Worm (Caenorhabditis elegans) whole organism, L1 larva: Measurements from ENCODE around the gene F13B12.3.
A peak's percentile ranks its signal among the peaks of the same experiment; 100 is the strongest.

ENCODE experiments used
- C16A3.4 ChIP-seq: fragments of 150-350 bp; optimal IDR thresholded peaks from 2 replicates; lab custom pipeline; 2014; ENCODE audit warnings: missing biosample characterization, missing genetic modification characterization
- ama-1 ChIP-seq: fragments of 150-350 bp; optimal IDR thresholded peaks from 2 replicates; lab custom pipeline; 2014
- blmp-1 ChIP-seq: fragments of 150-350 bp; optimal IDR thresholded peaks from 2 replicates; lab custom pipeline; 2014; ENCODE audit warnings: missing biosample characterization, missing genetic modification characterization
- ceh-63 ChIP-seq: fragments of 200-800 bp; sonication (Bioruptor generic); optimal IDR thresholded peaks from 2 replicates; lab custom pipeline; 2018; ENCODE audit warnings: mild to moderate bottlenecking, missing genetic modification characterization, missing compliant biosample characterization
- ceh-82 ChIP-seq, 3 experiments: fragments of 150-350 bp in 1 of 3; sonication (generic microtip) in 2 of 3; optimal IDR thresholded peaks; 2 replicates each; lab custom pipeline; 2014 to 2017; ENCODE audit warnings: missing biosample characterization in 3 of 3, missing genetic modification characterization in 3 of 3
- ceh-90 ChIP-seq: sonication (generic microtip); optimal IDR thresholded peaks from 2 replicates; lab custom pipeline; 2016; ENCODE audit warnings: missing genetic modification characterization, missing compliant biosample characterization
- ces-1 ChIP-seq: fragments of 150-350 bp; optimal IDR thresholded peaks from 2 replicates; lab custom pipeline; 2014; ENCODE audit warnings: missing biosample characterization, missing genetic modification reagents, missing genetic modification characterization
- dpl-1 ChIP-seq, 3 experiments: fragments of 150-350 bp in 2 of 3; sonication (generic microtip) in 1 of 3; optimal IDR thresholded peaks; 2 replicates each; lab custom pipeline; 2014 to 2017; ENCODE audit warnings: missing biosample characterization in 3 of 3, missing genetic modification characterization in 3 of 3, missing genetic modification reagents in 3 of 3
- dsc-1 ChIP-seq: sonication (generic microtip); optimal IDR thresholded peaks from 2 replicates; lab custom pipeline; 2016; ENCODE audit warnings: mild to moderate bottlenecking, missing genetic modification characterization, missing compliant biosample characterization
- efl-1 ChIP-seq, 4 experiments: fragments of 150-350 bp; optimal IDR thresholded peaks in 3 of 4; peaks in 1 of 4; 1 replicate in 1 of 4; 2 replicates in 3 of 4; lab custom pipeline; 2014; ENCODE audit warnings: missing biosample characterization in 2 of 4, missing genetic modification characterization in 2 of 4, missing genetic modification reagents in 2 of 4
- egl-27 ChIP-seq, 2 experiments: fragments of 150-350 bp in 1 of 2; sonication (generic microtip); optimal IDR thresholded peaks; 3 replicates each; lab custom pipeline; 2017 to 2018; ENCODE audit warnings: missing biosample characterization in 2 of 2, missing genetic modification characterization in 2 of 2, missing genetic modification reagents in 2 of 2
- ets-5 ChIP-seq: fragments of 200-800 bp; sonication (Bioruptor generic); IDR thresholded peaks from 2 replicates; pipeline ENCODE4 v1.3.6; 2022; ENCODE audit warnings: missing genetic modification characterization, missing compliant biosample characterization
- fkh-10 ChIP-seq: sonication (generic microtip); optimal IDR thresholded peaks from 2 replicates; lab custom pipeline; 2017; ENCODE audit warnings: missing biosample characterization, missing genetic modification reagents, missing genetic modification characterization
- grh-1 ChIP-seq: fragments of 200-800 bp; sonication (Bioruptor generic); IDR thresholded peaks from 2 replicates; pipeline ENCODE4 v1.3.6; 2022; ENCODE audit warnings: missing genetic modification reagents, missing genetic modification characterization, missing compliant biosample characterization
- hlh-17 ChIP-seq: fragments of 200-800 bp; sonication (Bioruptor generic); optimal IDR thresholded peaks from 2 replicates; lab custom pipeline; 2018; ENCODE audit warnings: missing genetic modification characterization, mild to moderate bottlenecking, missing compliant biosample characterization, moderate library complexity, borderline replicate concordance
- irx-1 ChIP-seq: sonication (generic microtip); optimal IDR thresholded peaks from 2 replicates; lab custom pipeline; 2016; ENCODE audit warnings: missing genetic modification characterization, missing compliant biosample characterization
- jun-1 ChIP-seq: fragments of 150-350 bp; optimal IDR thresholded peaks from 2 replicates; lab custom pipeline; 2014; ENCODE audit warnings: missing biosample characterization, missing genetic modification reagents, missing genetic modification characterization
- lin-14 ChIP-seq: fragments of 200-800 bp; sonication (Bioruptor generic); optimal IDR thresholded peaks from 2 replicates; lab custom pipeline; 2018; ENCODE audit warnings: mild to moderate bottlenecking, missing genetic modification characterization, moderate library complexity, missing compliant biosample characterization
- lin-15B ChIP-seq: fragments of 150-350 bp; sonication (generic microtip); optimal IDR thresholded peaks from 3 replicates; lab custom pipeline; 2014; ENCODE audit warnings: missing biosample characterization, missing genetic modification characterization
- lin-35 ChIP-seq, 2 experiments: fragments of 150-350 bp; optimal IDR thresholded peaks; 2 replicates each; lab custom pipeline; 2014; ENCODE audit warnings: missing biosample characterization in 2 of 2, missing genetic modification characterization in 2 of 2, missing genetic modification reagents in 2 of 2
- lin-39 ChIP-seq: fragments of 150-350 bp; optimal IDR thresholded peaks from 2 replicates; lab custom pipeline; 2014; ENCODE audit warnings: missing biosample characterization, missing genetic modification reagents, missing genetic modification characterization
- lsy-2 ChIP-seq, 2 experiments: fragments of 150-350 bp; optimal IDR thresholded peaks; 2 replicates each; lab custom pipeline; 2014; ENCODE audit warnings: missing biosample characterization in 2 of 2, missing genetic modification characterization in 2 of 2
- mdl-1 ChIP-seq, 2 experiments: fragments of 150-350 bp; optimal IDR thresholded peaks; 2 replicates each; lab custom pipeline; 2014 to 2017; ENCODE audit warnings: missing biosample characterization in 2 of 2, missing genetic modification characterization in 2 of 2, inconsistent platforms in 1 of 2
- mep-1 ChIP-seq: fragments of 150-350 bp; optimal IDR thresholded peaks from 2 replicates; lab custom pipeline; 2014; ENCODE audit warnings: missing biosample characterization, missing genetic modification characterization
- nhr-20 ChIP-seq: sonication (generic microtip); optimal IDR thresholded peaks from 2 replicates; lab custom pipeline; 2016; ENCODE audit warnings: mild to moderate bottlenecking, missing genetic modification characterization, missing compliant biosample characterization
- nhr-71 ChIP-seq: sonication (generic microtip); optimal IDR thresholded peaks from 2 replicates; lab custom pipeline; 2016; ENCODE audit warnings: mild to moderate bottlenecking, missing genetic modification characterization, moderate library complexity, missing compliant biosample characterization
- nhr-76 ChIP-seq: sonication (generic microtip); optimal IDR thresholded peaks from 2 replicates; lab custom pipeline; 2017; ENCODE audit warnings: missing biosample characterization, missing genetic modification characterization
- nhr-84 ChIP-seq: sonication (generic microtip); optimal IDR thresholded peaks from 2 replicates; lab custom pipeline; 2017; ENCODE audit warnings: missing biosample characterization, missing genetic modification characterization
- nhr-85 ChIP-seq: sonication (generic microtip); peaks from one replicate; lab custom pipeline; 2016; ENCODE audit warnings: missing genetic modification characterization, inconsistent platforms, missing compliant biosample characterization
- pax-3 ChIP-seq: fragments of 200-800 bp; sonication (Bioruptor generic); optimal IDR thresholded peaks from 2 replicates; lab custom pipeline; 2018; ENCODE audit warnings: mild to moderate bottlenecking, missing genetic modification characterization, moderate library complexity, missing compliant biosample characterization
- rnt-1 ChIP-seq: sonication (generic microtip); optimal IDR thresholded peaks from 2 replicates; lab custom pipeline; 2016; ENCODE audit warnings: mild to moderate bottlenecking, missing genetic modification characterization, moderate library complexity, missing compliant biosample characterization
- skn-1 ChIP-seq: fragments of 150-350 bp; optimal IDR thresholded peaks from 2 replicates; lab custom pipeline; 2014; ENCODE audit warnings: missing biosample characterization, missing genetic modification characterization
- snpc-4 ChIP-seq: fragments of 150-350 bp; optimal IDR thresholded peaks from 2 replicates; lab custom pipeline; 2014; ENCODE audit warnings: missing biosample characterization, missing genetic modification characterization
- snu-23 ChIP-seq: sonication (generic microtip); optimal IDR thresholded peaks from 2 replicates; lab custom pipeline; 2016; ENCODE audit warnings: missing genetic modification characterization, missing compliant biosample characterization
- sox-4 ChIP-seq: sonication (generic microtip); optimal IDR thresholded peaks from 2 replicates; lab custom pipeline; 2016; ENCODE audit warnings: missing genetic modification characterization, missing compliant biosample characterization
- swsn-7 ChIP-seq: sonication (generic microtip); optimal IDR thresholded peaks from 2 replicates; lab custom pipeline; 2016; ENCODE audit warnings: missing genetic modification characterization, missing compliant biosample characterization
- unc-130 ChIP-seq: fragments of 150-350 bp; optimal IDR thresholded peaks from 2 replicates; lab custom pipeline; 2017; ENCODE audit warnings: missing biosample characterization, missing genetic modification characterization, inconsistent platforms
- unc-30 ChIP-seq: sonication (generic microtip); optimal IDR thresholded peaks from 2 replicates; lab custom pipeline; 2017; ENCODE audit warnings: missing biosample characterization, missing genetic modification characterization
- vab-15 ChIP-seq: sonication (generic microtip); optimal IDR thresholded peaks from 2 replicates; lab custom pipeline; 2017; ENCODE audit warnings: missing genotype, mild to moderate bottlenecking, missing genetic modification characterization, missing compliant biosample characterization
- xbp-1 ChIP-seq: sonication (generic microtip); optimal IDR thresholded peaks from 2 replicates; lab custom pipeline; 2016; ENCODE audit warnings: missing genetic modification characterization, missing compliant biosample characterization
- ztf-11 ChIP-seq, 2 experiments: sonication (generic microtip); optimal IDR thresholded peaks; 2 replicates each; lab custom pipeline; 2016 to 2017; ENCODE audit warnings: missing genetic modification characterization in 2 of 2, missing biosample characterization in 1 of 2, missing compliant biosample characterization in 1 of 2

F13B12.3 gene

ce11 chrIV:10422230-10422629 lies 16.7 kb upstream of the F13B12.3 start:
- no peak for TF ChIP-seq lin-39
- TF ChIP-seq lin-15B: no peak
- no peak for TF ChIP-seq nhr-85
- peak; percentile 58 for TF ChIP-seq lin-14
- no peak for TF ChIP-seq unc-130 (tag; lab: Kevin White, UChicago)
- peak; percentile 39 for TF ChIP-seq rnt-1 (tag; lab: Kevin White, UChicago)
- TF ChIP-seq ceh-90 (tag; lab: Kevin White, UChicago): no peak
- no peak for TF ChIP-seq lin-35 (GFP tag; optimal IDR thresholded peaks at IDR 0.05; lab: Kevin White, UChicago)
- TF ChIP-seq skn-1 (tag; lab: Kevin White, UChicago): no peak
- TF ChIP-seq nhr-71 (tag; lab: Kevin White, UChicago): peak; percentile 3
- TF ChIP-seq nhr-84 (tag; lab: Kevin White, UChicago): no peak

DNA sequence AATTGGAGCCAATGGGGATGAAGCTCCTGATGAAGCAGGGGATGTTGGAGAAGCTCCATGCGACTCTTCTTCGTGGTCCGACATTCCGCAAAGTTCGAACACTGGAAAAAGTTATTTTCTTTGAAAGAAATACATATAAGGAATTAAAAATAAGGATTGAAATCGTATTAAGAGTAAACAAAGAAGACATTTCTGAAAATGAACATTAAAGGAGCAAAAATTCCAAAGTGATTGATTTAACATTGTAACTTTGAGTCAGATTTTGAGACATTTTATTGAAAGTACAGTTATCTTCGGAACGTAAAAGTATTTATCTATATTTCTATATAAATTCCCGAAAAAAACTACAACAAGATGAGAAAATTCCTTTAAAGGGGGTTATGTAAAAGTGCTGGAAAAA lies 14.4 kb upstream of the F13B12.3 start, which contains the start of gene F13B12.1:
Gene F13B12.1, minus strand, starts transcription at position 101 of the 400 bp plus-strand sequence.
- TF ChIP-seq skn-1 (tag; lab: Kevin White, UChicago) (no peak), xbp-1 (tag; lab: Kevin White, UChicago) (no peak), dsc-1 (tag; lab: Kevin White, UChicago) (no peak), ceh-63 (GFP tag; lab: Kevin White, UChicago) (no peak), egl-27 (tag; optimal IDR thresholded peaks at IDR 0.05; lab: Kevin White, UChicago) (no peak), sox-4 (tag; lab: Kevin White, UChicago) (no peak), lin-14 (no peak), hlh-17 (GFP tag; lab: Kevin White, UChicago) (no peak), ama-1 (lab: Kevin White, UChicago) (no peak), jun-1 (tag; lab: Kevin White, UChicago) (no peak), unc-30 (no peak), grh-1 (GFP tag; lab: Robert Waterston, UW) (no peak), ceh-90 (tag; lab: Kevin White, UChicago) (no peak), C16A3.4 (no peak), ets-5 (GFP tag; lab: Robert Waterston, UW) (no peak), pax-3 (tag; lab: Kevin White, UChicago) (no peak), nhr-76 (tag; lab: Kevin White, UChicago) (no peak), nhr-71 (tag; lab: Kevin White, UChicago) (no peak), mdl-1 (tag; optimal IDR thresholded peaks at IDR 0.05; lab: Kevin White, UChicago) (no peak)

ce11 chrIV:10425129-10425528 lies 13.8 kb upstream of the F13B12.3 start:
- TF ChIP-seq nhr-20 (tag; lab: Kevin White, UChicago) (peak; percentile 22), xbp-1 (tag; lab: Kevin White, UChicago) (peak; percentile 4), dsc-1 (tag; lab: Kevin White, UChicago) (no peak), snu-23 (GFP tag; lab: Kevin White, UChicago) (peak; percentile 50), ceh-90 (tag; lab: Kevin White, UChicago) (no peak), efl-1 (optimal IDR thresholded peaks at IDR 0.05; lab: Kevin White, UChicago) (peak; percentile 23 to 44), efl-1 (GFP tag; optimal IDR thresholded peaks at IDR 0.05 in 1 of 2; lab: Kevin White, UChicago) (no peak), lin-35 (GFP tag; optimal IDR thresholded peaks at IDR 0.05; lab: Kevin White, UChicago) (peak; percentile 5 to 51), nhr-76 (tag; lab: Kevin White, UChicago) (no peak), ets-5 (GFP tag; lab: Robert Waterston, UW) (no peak), irx-1 (tag; lab: Kevin White, UChicago) (no peak), jun-1 (tag; lab: Kevin White, UChicago) (no peak), ztf-11 (tag; optimal IDR thresholded peaks at IDR 0.05; lab: Kevin White, UChicago) (peak in 1 of 2 experiments; percentile 24), mep-1 (tag; lab: Kevin White, UChicago) (peak; percentile 34), swsn-7 (tag; lab: Kevin White, UChicago) (peak; percentile 1), ces-1 (GFP tag; lab: Kevin White, UChicago) (no peak), nhr-71 (tag; lab: Kevin White, UChicago) (peak; percentile 24), lin-14 (peak; percentile 38), blmp-1 (tag; lab: Kevin White, UChicago) (peak; percentile 7), vab-15 (tag; lab: Kevin White, UChicago) (no peak), skn-1 (tag; lab: Kevin White, UChicago) (peak; percentile 5), dpl-1 (GFP tag; optimal IDR thresholded peaks at IDR 0.05; lab: Kevin White, UChicago) (peak in 2 of 3 experiments; percentile 36 to 39), lsy-2 (tag; optimal IDR thresholded peaks at IDR 0.05; lab: Kevin White, UChicago) (peak; percentile 19 to 61), ceh-82 (tag; optimal IDR thresholded peaks at IDR 0.05; lab: Kevin White, UChicago) (peak in 1 of 3 experiments; percentile 5), rnt-1 (tag; lab: Kevin White, UChicago) (peak; percentile 49), sox-4 (tag; lab: Kevin White, UChicago) (no peak), snpc-4 (tag; lab: Kevin White, UChicago) (no peak), fkh-10 (GFP tag; lab: Kevin White, UChicago) (peak; percentile 25)
